Fruit fly (Drosophila melanogaster): ENCODE measurements around the gene CG15546.

The CG15546 gene

dm6 chr3R:30915235-30915634 lies 39.2 kb upstream of the CG15546 start (continued):
- TF ChIP-seq CG12071 (GFP tag; optimal IDR thresholded peaks at IDR 0.05) (peak; percentile 2), CG2875 (GFP tag; optimal IDR thresholded peaks at IDR 0.05) (peak; percentile 14), CG8290 (GFP tag; optimal IDR thresholded peaks at IDR 0.05) (no peak), CG8290 (tag; optimal IDR thresholded peaks at IDR 0.05) (peak in 1 of 2 experiments; percentile 27), Tbp (GFP tag; optimal IDR thresholded peaks at IDR 0.05) (no peak), CG15696 (tag; optimal IDR thresholded peaks at IDR 0.05) (no peak), Aef1 (GFP tag; IDR thresholded peaks at IDR 0.05) (peak; percentile 12; the same call in 1 of the 3 replicates), sug (tag; optimal IDR thresholded peaks at IDR 0.05) (peak; percentile 69), CG15479 (GFP tag; optimal IDR thresholded peaks at IDR 0.05) (no peak), ci (GFP tag; IDR thresholded peaks at IDR 0.05) (0 out of 3 replicates have a peak, but pooled peaks have one; percentile 23), sd (tag; optimal IDR thresholded peaks at IDR 0.05) (peak; percentile 23), crol (GFP tag; IDR thresholded peaks at IDR 0.05) (peak; percentile 98), Max (GFP tag; optimal IDR thresholded peaks at IDR 0.05) (no peak)

dm6 chr3R:30913704-30914103 lies 37.7 kb upstream of the CG15546 start:
- TF ChIP-seq CG1024 (GFP tag; IDR thresholded peaks at IDR 0.05) = no peak
- TF ChIP-seq CG2199 (GFP tag; IDR thresholded peaks at IDR 0.05) = no peak
- no peak for TF ChIP-seq Sry-δ (GFP tag; optimal IDR thresholded peaks at IDR 0.05)
- TF ChIP-seq Ptx1 (GFP tag; IDR thresholded peaks at IDR 0.05) = 0 out of 2 replicates have a peak, but pooled peaks have one; percentile 16
- TF ChIP-seq CG10274 (GFP tag; optimal IDR thresholded peaks at IDR 0.05) = no peak
- TF ChIP-seq Fer3 (tag; optimal IDR thresholded peaks at IDR 0.05) = no peak
- no peak for TF ChIP-seq CG8290 (GFP tag; optimal IDR thresholded peaks at IDR 0.05)
- peak in 1 of 2 experiments; percentile 24 for TF ChIP-seq CG8290 (tag; optimal IDR thresholded peaks at IDR 0.05)
- no peak for TF ChIP-seq dan (GFP tag; IDR thresholded peaks at IDR 0.05)
- TF ChIP-seq Ets65A (GFP tag) = peak; percentile 86
- no peak for TF ChIP-seq CG10543 (GFP tag; optimal IDR thresholded peaks at IDR 0.05)
- TF ChIP-seq zfh1 (GFP tag; IDR thresholded peaks at IDR 0.05) = no peak
- no peak for TF ChIP-seq maf-S (GFP tag; optimal IDR thresholded peaks at IDR 0.05)

DNA sequence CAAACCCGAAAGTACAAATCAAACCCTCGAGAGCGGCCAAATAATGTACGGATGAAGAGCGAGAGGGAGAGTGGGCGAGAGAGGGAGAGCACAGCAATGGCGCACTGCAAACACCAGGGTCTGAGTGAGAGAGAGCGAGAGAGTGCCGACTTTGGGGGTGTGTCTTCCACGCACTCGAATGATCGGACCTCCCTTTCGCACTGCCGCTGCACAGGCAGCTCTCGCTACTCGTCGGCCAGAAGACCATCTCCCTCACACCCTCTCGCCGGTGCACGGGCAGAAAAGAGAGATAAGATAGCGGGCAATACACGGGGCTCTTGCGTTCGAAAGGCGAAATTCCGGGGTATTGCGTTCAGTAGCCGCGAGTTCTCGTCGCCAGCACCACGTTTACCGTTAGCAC lies 36.4 kb upstream of the CG15546 start, which contains the start of gene Ptx1:
Ptx1 (plus strand) TSS at position 353 of the 400 bp plus-strand sequence.
- TF ChIP-seq CG7839 (tag; optimal IDR thresholded peaks at IDR 0.05) = no peak
- no peak for TF ChIP-seq slou (GFP tag; optimal IDR thresholded peaks at IDR 0.05)
- no peak for TF ChIP-seq Hey (tag; optimal IDR thresholded peaks at IDR 0.05)
- TF ChIP-seq CG4707 (GFP tag; optimal IDR thresholded peaks at IDR 0.05) = no peak
- no peak for TF ChIP-seq CG10431 (GFP tag; optimal IDR thresholded peaks at IDR 0.05)
- TF ChIP-seq Lpt (GFP tag; optimal IDR thresholded peaks at IDR 0.05) = no peak
- no peak for TF ChIP-seq B-H1 (GFP tag; IDR thresholded peaks at IDR 0.05)
- no peak for TF ChIP-seq chif (GFP tag; optimal IDR thresholded peaks at IDR 0.05)
- no peak for TF ChIP-seq CG10267 (tag; optimal IDR thresholded peaks at IDR 0.05)
- TF ChIP-seq Doc2 (GFP tag; IDR thresholded peaks at IDR 0.05) = no peak
- TF ChIP-seq Sin3A (optimal IDR thresholded peaks at IDR 0.05) = no peak
- no peak for TF ChIP-seq E2f1 (GFP tag; IDR thresholded peaks at IDR 0.05)
- no peak for TF ChIP-seq Xbp1 (GFP tag; optimal IDR thresholded peaks at IDR 0.05)
- no peak for TF ChIP-seq CG11504 (tag; optimal IDR thresholded peaks at IDR 0.05)
- TF ChIP-seq CG6175 (GFP tag; IDR thresholded peaks at IDR 0.05) = no peak
- no peak for TF ChIP-seq CG4820 (GFP tag; optimal IDR thresholded peaks at IDR 0.05)
- TF ChIP-seq CG34376 (GFP tag; optimal IDR thresholded peaks at IDR 0.05) = no peak
- no peak for TF ChIP-seq CG1529 (GFP tag; optimal IDR thresholded peaks at IDR 0.05)
- no peak for TF ChIP-seq CrebB (tag; optimal IDR thresholded peaks at IDR 0.05)
- TF ChIP-seq E2f2 (GFP tag; IDR thresholded peaks at IDR 0.05) = no peak
- no peak for TF ChIP-seq NC2α (GFP tag; optimal IDR thresholded peaks at IDR 0.05)
- TF ChIP-seq CG11560 (tag; IDR thresholded peaks at IDR 0.05) = no peak
- no peak for TF ChIP-seq Oli (tag; optimal IDR thresholded peaks at IDR 0.05)
- no peak for TF ChIP-seq unpg (GFP tag; optimal IDR thresholded peaks at IDR 0.05)
- TF ChIP-seq kay (GFP tag; optimal IDR thresholded peaks at IDR 0.05) = no peak
- peak; percentile 58 for TF ChIP-seq cg (GFP tag; optimal IDR thresholded peaks at IDR 0.05)
- 0 out of 3 replicates have a peak, but pooled peaks have one; percentile 57 for TF ChIP-seq zen2 (GFP tag; IDR thresholded peaks at IDR 0.05; ENCODE audit: partially characterized antibody)
- no peak for TF ChIP-seq CG1024 (GFP tag; IDR thresholded peaks at IDR 0.05)
